Worm (Caenorhabditis elegans) whole organism, L3 larva: ENCODE data around the gene Y53G8AM.4.
A peak's percentile ranks its signal among the peaks of the same experiment; 100 is the strongest.

Experiments used
- ZK546.5 ChIP-seq: sonication (generic microtip); optimal IDR thresholded peaks from 2 replicates; lab custom pipeline; 2017; ENCODE audit warnings: missing biosample characterization, missing genetic modification characterization
- ceh-28 ChIP-seq: fragments of 150-350 bp; optimal IDR thresholded peaks from 2 replicates; lab custom pipeline; 2014; ENCODE audit warnings: missing biosample characterization, missing genetic modification reagents, missing genetic modification characterization
- ceh-82 ChIP-seq: fragments of 150-350 bp; optimal IDR thresholded peaks from 2 replicates; lab custom pipeline; 2014; ENCODE audit warnings: missing biosample characterization, missing genetic modification characterization
- daf-12 ChIP-seq: fragments of 150-350 bp; optimal IDR thresholded peaks from 2 replicates; lab custom pipeline; 2014; ENCODE audit warnings: missing biosample characterization, missing genetic modification reagents, missing genetic modification characterization
- egl-27 ChIP-seq: sonication (generic microtip); optimal IDR thresholded peaks from 4 replicates; lab custom pipeline; 2017; ENCODE audit warnings: missing biosample characterization, missing genetic modification reagents, missing genetic modification characterization
- egl-5 ChIP-seq: fragments of 150-350 bp; optimal IDR thresholded peaks from 2 replicates; lab custom pipeline; 2017; ENCODE audit warnings: missing biosample characterization, missing genetic modification reagents, missing genetic modification characterization, inconsistent platforms
- elt-1 ChIP-seq: fragments of 150-350 bp; optimal IDR thresholded peaks from 2 replicates; lab custom pipeline; 2014; ENCODE audit warnings: missing biosample characterization, missing genetic modification characterization
- elt-2 ChIP-seq: sonication (generic microtip); optimal IDR thresholded peaks from 2 replicates; lab custom pipeline; 2016; ENCODE audit warnings: missing genetic modification reagents, mild to moderate bottlenecking, missing genetic modification characterization, missing compliant biosample characterization
- eor-1 ChIP-seq, 2 experiments: fragments of 150-350 bp; optimal IDR thresholded peaks; 2 replicates each; lab custom pipeline; 2014 to 2018; ENCODE audit warnings: missing biosample characterization in 2 of 2, missing genetic modification characterization in 2 of 2
- fkh-10 ChIP-seq: sonication (generic microtip); optimal IDR thresholded peaks from 2 replicates; lab custom pipeline; 2017; ENCODE audit warnings: missing biosample characterization, missing genetic modification reagents, missing genetic modification characterization
- fkh-2 ChIP-seq: fragments of 150-350 bp; optimal IDR thresholded peaks from 2 replicates; lab custom pipeline; 2014; ENCODE audit warnings: missing biosample characterization, missing genetic modification reagents, missing genetic modification characterization
- fos-1 ChIP-seq: fragments of 150-350 bp; optimal IDR thresholded peaks from 2 replicates; lab custom pipeline; 2014; ENCODE audit warnings: missing biosample characterization, missing genetic modification characterization
- hmg-11 ChIP-seq: sonication (generic microtip); optimal IDR thresholded peaks from 2 replicates; lab custom pipeline; 2016; ENCODE audit warnings: missing genetic modification characterization, missing compliant biosample characterization
- lin-15B ChIP-seq: fragments of 150-350 bp; optimal IDR thresholded peaks from 2 replicates; lab custom pipeline; 2014; ENCODE audit warnings: missing biosample characterization, missing genetic modification characterization
- lin-39 ChIP-seq: fragments of 150-350 bp; optimal IDR thresholded peaks from 2 replicates; lab custom pipeline; 2018; ENCODE audit warnings: missing biosample characterization, missing genetic modification reagents, missing genetic modification characterization
- nfya-1 ChIP-seq: sonication (generic microtip); optimal IDR thresholded peaks from 2 replicates; lab custom pipeline; 2017; ENCODE audit warnings: missing genetic modification characterization, mild to moderate bottlenecking, missing compliant biosample characterization, antibody characterized with exemption, moderate library complexity; ENCODE audit not compliant: insufficient read depth
- nhr-11 ChIP-seq: fragments of 150-350 bp; optimal IDR thresholded peaks from 2 replicates; lab custom pipeline; 2014; ENCODE audit warnings: missing biosample characterization, missing genetic modification characterization
- nhr-23 ChIP-seq: fragments of 150-350 bp; optimal IDR thresholded peaks from 2 replicates; lab custom pipeline; 2014; ENCODE audit warnings: missing biosample characterization, missing genetic modification reagents, missing genetic modification characterization
- nhr-237 ChIP-seq: fragments of 150-350 bp; optimal IDR thresholded peaks from 2 replicates; lab custom pipeline; 2014; ENCODE audit warnings: missing biosample characterization, missing genetic modification characterization
- nhr-28 ChIP-seq: fragments of 150-350 bp; optimal IDR thresholded peaks from 2 replicates; lab custom pipeline; 2014; ENCODE audit warnings: missing biosample characterization, missing genetic modification characterization
- nhr-43 ChIP-seq: sonication (generic microtip); optimal IDR thresholded peaks from 2 replicates; lab custom pipeline; 2016; ENCODE audit warnings: mild to moderate bottlenecking, missing genetic modification characterization, missing compliant biosample characterization; ENCODE audit not compliant: poor library complexity, severe bottlenecking
- nhr-76 ChIP-seq: fragments of 150-350 bp; sonication (generic microtip); optimal IDR thresholded peaks from 5 replicates; lab custom pipeline; 2014; ENCODE audit warnings: missing biosample characterization, missing genetic modification characterization
- nhr-77 ChIP-seq: fragments of 150-350 bp; optimal IDR thresholded peaks from 2 replicates; lab custom pipeline; 2014; ENCODE audit warnings: missing biosample characterization, missing genetic modification characterization
- skn-1 ChIP-seq: fragments of 150-350 bp; optimal IDR thresholded peaks from 2 replicates; lab custom pipeline; 2014; ENCODE audit warnings: missing biosample characterization, missing genetic modification characterization
- tbx-2 ChIP-seq: sonication (generic microtip); optimal IDR thresholded peaks from 2 replicates; lab custom pipeline; 2016; ENCODE audit warnings: mild to moderate bottlenecking, missing genetic modification characterization, missing compliant biosample characterization
- unc-39 ChIP-seq: sonication (generic microtip); optimal IDR thresholded peaks from 4 replicates; lab custom pipeline; 2017; ENCODE audit warnings: missing biosample characterization, missing genetic modification characterization
- ztf-4 ChIP-seq: fragments of 150-350 bp; optimal IDR thresholded peaks from 2 replicates; lab custom pipeline; 2014; ENCODE audit warnings: missing biosample characterization, missing genetic modification characterization

Gene Y53G8AM.4

ce11 chrIII:3241361-3241760 lies 14.1 kb downstream of the Y53G8AM.4 start:
- TF ChIP-seq egl-5 (tag; lab: Kevin White, UChicago) (no peak), skn-1 (tag; lab: Kevin White, UChicago) (no peak), unc-39 (tag; lab: Kevin White, UChicago) (no peak), ceh-28 (tag; lab: Kevin White, UChicago) (peak; percentile 87), nhr-76 (tag; lab: Kevin White, UChicago) (no peak)

- TF ChIP-seq fkh-10 (no peak), egl-5 (tag; lab: Kevin White, UChicago) (no peak), ceh-28 (tag; lab: Kevin White, UChicago) (peak; percentile 91)
These were observed 14.6 kb downstream of the Y53G8AM.4 start for ce11 chrIII:3240893-3241292.

ce11 chrIII:3232650-3233152 lies 22.8 kb downstream of the Y53G8AM.4 start, which contains the start of gene Y53G8AL.1:
Gene Y53G8AL.1, plus strand, starts transcription at chrIII:3233102.
- TF ChIP-seq lin-39 = no peak
- TF ChIP-seq eor-1 (tag; optimal IDR thresholded peaks at IDR 0.05; lab: Kevin White, UChicago) = no peak
- no peak for TF ChIP-seq nhr-43 (tag; lab: Kevin White, UChicago)
- no peak for TF ChIP-seq elt-2 (tag; lab: Kevin White, UChicago)
- TF ChIP-seq ztf-4 (tag; lab: Kevin White, UChicago) = no peak
- TF ChIP-seq nhr-76 (tag; lab: Kevin White, UChicago) = no peak
- no peak for TF ChIP-seq egl-27 (tag; lab: Kevin White, UChicago)
- no peak for TF ChIP-seq fos-1 (tag; lab: Kevin White, UChicago)
- TF ChIP-seq tbx-2 (tag; lab: Kevin White, UChicago) = no peak
- no peak for TF ChIP-seq nhr-77 (tag; lab: Kevin White, UChicago)
- no peak for TF ChIP-seq elt-1
- no peak for TF ChIP-seq lin-15B (tag; lab: Kevin White, UChicago)
- no peak for TF ChIP-seq nhr-28 (tag; lab: Kevin White, UChicago)

ce11 chrIII:3224102-3224501 lies 31.4 kb downstream of the Y53G8AM.4 start:
- no peak for TF ChIP-seq eor-1 (tag; optimal IDR thresholded peaks at IDR 0.05; lab: Kevin White, UChicago)
- TF ChIP-seq nfya-1 = peak; percentile 13

ce11 chrIII:3222707-3223106 lies 32.8 kb downstream of the Y53G8AM.4 start:
- no peak for TF ChIP-seq nhr-237
- TF ChIP-seq ZK546.5 = no peak
- TF ChIP-seq skn-1 (tag; lab: Kevin White, UChicago) = no peak
- no peak for TF ChIP-seq nhr-11 (tag; lab: Kevin White, UChicago)
- TF ChIP-seq fkh-2 (tag; lab: Kevin White, UChicago) = no peak

- TF ChIP-seq nhr-43 (tag; lab: Kevin White, UChicago) = no peak
- peak; percentile 39 for TF ChIP-seq fkh-10
- no peak for TF ChIP-seq tbx-2 (tag; lab: Kevin White, UChicago)
- peak; percentile 10 for TF ChIP-seq lin-39
- TF ChIP-seq nfya-1 = peak; percentile 71
- TF ChIP-seq nhr-23 (tag; lab: Kevin White, UChicago) = no peak
- no peak for TF ChIP-seq daf-12 (tag; lab: Kevin White, UChicago)
- peak; percentile 78 for TF ChIP-seq hmg-11 (tag; lab: Kevin White, UChicago)
- no peak for TF ChIP-seq ztf-4 (tag; lab: Kevin White, UChicago)
- TF ChIP-seq lin-15B (tag; lab: Kevin White, UChicago) = no peak
- no peak for TF ChIP-seq ceh-82 (tag; lab: Kevin White, UChicago)
These were observed 35.2 kb downstream of the Y53G8AM.4 start for ce11 chrIII:3220287-3220686.

ce11 chrIII:3219050-3219449 lies 36.4 kb downstream of the Y53G8AM.4 start, which contains the start of gene frm-8:
Gene frm-8, minus strand, starts transcription at chrIII:3219150.
- TF ChIP-seq hmg-11 (tag; lab: Kevin White, UChicago) = no peak
